Worm (Caenorhabditis elegans): Measurements from ENCODE around the gene flr-1.

flr-1 gene

DNA sequence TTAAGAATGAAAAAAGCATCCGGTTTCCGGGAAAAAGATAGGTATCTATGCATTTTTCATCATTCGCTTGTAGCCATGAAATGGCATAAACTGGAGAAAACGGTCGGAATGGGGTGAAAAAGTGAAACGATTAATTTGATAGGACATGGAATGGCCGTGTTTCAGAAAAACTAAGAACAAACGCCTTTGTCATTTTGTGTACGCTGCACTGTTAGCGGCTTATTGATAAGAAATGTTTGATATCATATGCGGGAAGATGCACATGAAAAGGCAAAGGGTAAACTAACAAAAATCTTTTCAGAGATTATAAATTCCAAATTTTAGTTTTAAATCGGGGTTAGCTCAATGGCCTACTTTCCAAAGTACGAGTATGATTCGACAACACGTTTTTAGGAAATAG, 35.3 kb downstream of the flr-1 start:
- TF ChIP-seq tab-1 (GFP tag; IDR thresholded peaks at IDR 0.05) (no peak), ztf-29 (GFP tag; IDR thresholded peaks at IDR 0.05) (no peak), flt-1 (GFP tag; IDR thresholded peaks at IDR 0.05) (no peak), cog-1 (tag; optimal IDR thresholded peaks at IDR 0.05) (no peak), ztf-23 (GFP tag; IDR thresholded peaks at IDR 0.05) (no peak), med-1 (GFP tag; optimal IDR thresholded peaks at IDR 0.05; ENCODE audit: insufficient read depth) (no peak), T22C8.4 (GFP tag; IDR thresholded peaks at IDR 0.05) (no peak), ref-1 (GFP tag; conservative IDR thresholded peaks at IDR 0.05) (no peak), klf-2 (GFP tag; conservative IDR thresholded peaks at IDR 0.05) (no peak)

DNA sequence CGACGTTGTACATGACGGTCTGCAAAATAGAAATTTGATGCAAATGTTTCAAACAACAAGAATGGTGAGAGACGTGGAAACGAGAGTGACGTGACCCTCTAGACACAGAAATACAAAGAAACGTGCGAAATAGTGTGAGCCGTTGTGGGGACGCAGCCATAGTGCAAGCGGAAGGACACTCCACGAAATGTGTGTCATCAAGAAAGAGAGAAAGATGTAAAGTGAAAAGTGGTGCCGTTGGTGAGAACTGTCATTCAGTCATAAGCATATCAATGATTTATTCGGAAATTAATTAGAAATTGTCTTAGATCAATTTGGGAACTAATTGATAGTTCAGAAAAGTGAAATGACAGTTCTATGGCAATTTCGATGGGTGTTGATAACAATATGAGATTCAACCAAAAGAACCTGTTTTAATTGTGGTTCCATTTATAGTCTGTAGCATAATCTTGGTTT, 36.4 kb downstream of the flr-1 start, which contains the start of gene C29F7.3:
C29F7.3 (minus strand) TSS at position 51 of the 456 bp plus-strand sequence.
- TF ChIP-seq cog-1 (tag; optimal IDR thresholded peaks at IDR 0.05) (peak; percentile 58), ztf-29 (GFP tag; IDR thresholded peaks at IDR 0.05) (no peak), ref-1 (GFP tag; conservative IDR thresholded peaks at IDR 0.05) (no peak), tab-1 (GFP tag; IDR thresholded peaks at IDR 0.05) (no peak), med-1 (GFP tag; optimal IDR thresholded peaks at IDR 0.05; ENCODE audit: insufficient read depth) (no peak), flt-1 (GFP tag; IDR thresholded peaks at IDR 0.05) (no peak), ztf-23 (GFP tag; IDR thresholded peaks at IDR 0.05) (no peak), klf-2 (GFP tag; conservative IDR thresholded peaks at IDR 0.05) (no peak)

- TF ChIP-seq tab-1 (GFP tag; IDR thresholded peaks at IDR 0.05) (no peak), T22C8.4 (GFP tag; IDR thresholded peaks at IDR 0.05) (no peak), ztf-29 (GFP tag; IDR thresholded peaks at IDR 0.05) (no peak)
These were observed 38.9 kb downstream of the flr-1 start for ce11 chrX:13417479-13417878.

DNA sequence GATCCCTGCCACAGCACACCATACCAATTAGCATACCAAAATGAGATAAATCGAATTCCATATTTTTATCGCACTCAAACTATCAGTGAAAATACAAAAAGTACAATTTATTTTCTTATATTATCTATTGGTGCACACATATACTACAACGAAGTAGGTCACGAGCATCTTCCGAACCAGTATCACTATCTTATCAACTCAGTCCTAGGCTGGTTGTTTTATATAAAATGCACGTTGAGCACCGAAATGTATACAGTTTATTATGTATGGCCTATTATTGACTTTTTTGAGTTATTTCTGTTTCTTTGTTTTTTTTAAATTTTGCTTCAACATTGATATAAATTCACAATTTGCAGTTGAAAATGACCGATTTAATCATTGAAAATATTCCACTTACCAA, 40.6 kb downstream of the flr-1 start, which contains the start of gene C29F7.2:
C29F7.2 (plus strand) TSS at position 357 of the 400 bp plus-strand sequence.
- TF ChIP-seq flt-1 (GFP tag; IDR thresholded peaks at IDR 0.05), result no peak
- TF ChIP-seq ztf-29 (GFP tag; IDR thresholded peaks at IDR 0.05), result no peak

DNA sequence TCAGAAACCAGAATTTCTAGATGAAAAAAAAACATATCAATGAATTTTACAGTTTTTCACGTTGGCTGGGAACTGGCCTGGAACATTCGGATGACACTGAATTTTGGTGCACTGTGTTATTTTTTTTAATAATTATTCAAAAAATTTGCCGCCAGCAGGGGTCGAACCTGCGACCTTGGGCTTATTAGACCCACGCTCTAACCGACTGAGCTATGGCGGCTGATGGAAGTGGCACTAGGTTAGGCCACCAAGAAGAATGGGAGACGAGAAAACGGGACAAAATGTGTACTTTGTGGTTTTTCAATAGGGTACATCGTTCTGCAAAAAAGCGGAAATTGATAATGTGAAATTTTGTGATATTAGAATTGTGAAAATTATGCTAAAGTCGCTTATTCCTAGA, 41.4 kb downstream of the flr-1 start:
- TF ChIP-seq T22C8.4 (GFP tag; IDR thresholded peaks at IDR 0.05) (no peak), flt-1 (GFP tag; IDR thresholded peaks at IDR 0.05) (peak; percentile 60), ref-1 (GFP tag; conservative IDR thresholded peaks at IDR 0.05) (no peak; the same call in 1 of the 2 replicates), ztf-23 (GFP tag; IDR thresholded peaks at IDR 0.05) (peak; percentile 65; the same call in 1 of the 2 replicates), ztf-29 (GFP tag; IDR thresholded peaks at IDR 0.05) (peak; percentile 84), cog-1 (tag; optimal IDR thresholded peaks at IDR 0.05) (peak; percentile 17), med-1 (GFP tag; optimal IDR thresholded peaks at IDR 0.05; ENCODE audit: insufficient read depth) (no peak), klf-2 (GFP tag; conservative IDR thresholded peaks at IDR 0.05) (peak; percentile 77), tab-1 (GFP tag; IDR thresholded peaks at IDR 0.05) (peak; percentile 86)

DNA sequence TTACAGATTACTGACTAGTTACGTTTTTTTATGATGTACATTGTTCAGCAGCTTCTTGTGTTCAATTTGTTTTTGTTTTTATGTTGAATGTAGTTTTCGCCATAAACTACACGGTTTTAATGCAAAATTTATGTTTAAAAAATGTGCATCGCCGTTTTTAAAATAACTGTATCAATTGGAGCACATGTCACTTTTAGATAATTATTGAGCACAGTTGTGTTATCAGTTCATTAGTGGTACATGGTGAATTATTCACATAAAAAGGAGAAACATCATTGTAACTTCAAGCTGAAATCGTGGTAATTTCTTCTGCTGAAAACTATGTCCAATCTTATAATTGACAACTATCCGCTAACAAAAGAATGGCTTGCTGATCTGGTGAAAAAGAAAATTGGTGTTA, 44.0 kb downstream of the flr-1 start:
- TF ChIP-seq med-1 (GFP tag; optimal IDR thresholded peaks at IDR 0.05; ENCODE audit: insufficient read depth) (no peak), ztf-29 (GFP tag; IDR thresholded peaks at IDR 0.05) (no peak), flt-1 (GFP tag; IDR thresholded peaks at IDR 0.05) (no peak), ztf-23 (GFP tag; IDR thresholded peaks at IDR 0.05) (no peak), cog-1 (tag; optimal IDR thresholded peaks at IDR 0.05) (no peak), tab-1 (GFP tag; IDR thresholded peaks at IDR 0.05) (no peak), klf-2 (GFP tag; conservative IDR thresholded peaks at IDR 0.05) (no peak), ref-1 (GFP tag; conservative IDR thresholded peaks at IDR 0.05) (no peak), T22C8.4 (GFP tag; IDR thresholded peaks at IDR 0.05) (no peak)

- TF ChIP-seq cog-1 (tag; optimal IDR thresholded peaks at IDR 0.05), result no peak
- TF ChIP-seq med-1 (GFP tag; optimal IDR thresholded peaks at IDR 0.05; ENCODE audit: insufficient read depth), result no peak
- no peak for TF ChIP-seq ztf-29 (GFP tag; IDR thresholded peaks at IDR 0.05)
- no peak for TF ChIP-seq tab-1 (GFP tag; IDR thresholded peaks at IDR 0.05)
These were observed 45.0 kb downstream of the flr-1 start for ce11 chrX:13411306-13411705.

ce11 chrX:13409543-13409942, 46.8 kb downstream of the flr-1 start, which contains the start of the genes cyp-13B1 and C29F7.1:
Gene cyp-13B1 (minus strand): TSS chrX:13409643.
Gene C29F7.1 (plus strand): TSS chrX:13409936.
- TF ChIP-seq ref-1 (GFP tag; conservative IDR thresholded peaks at IDR 0.05), result no peak
- no peak for TF ChIP-seq klf-2 (GFP tag; conservative IDR thresholded peaks at IDR 0.05)
- no peak for TF ChIP-seq T22C8.4 (GFP tag; IDR thresholded peaks at IDR 0.05)
- no peak for TF ChIP-seq ztf-29 (GFP tag; IDR thresholded peaks at IDR 0.05)
- no peak for TF ChIP-seq tab-1 (GFP tag; IDR thresholded peaks at IDR 0.05)
- TF ChIP-seq flt-1 (GFP tag; IDR thresholded peaks at IDR 0.05), result no peak
- no peak for TF ChIP-seq ztf-23 (GFP tag; IDR thresholded peaks at IDR 0.05)
- no peak for TF ChIP-seq cog-1 (tag; optimal IDR thresholded peaks at IDR 0.05)
- no peak for TF ChIP-seq med-1 (GFP tag; optimal IDR thresholded peaks at IDR 0.05; ENCODE audit: insufficient read depth)

Measured in whole organism, midembryonic.